Worm (Caenorhabditis elegans) whole organism, L4 larva: Measurements from ENCODE around the gene ZK829.3.

ENCODE experiments used
- D1046.2 ChIP-seq: fragments of 200-800 bp; sonication (Bioruptor generic); IDR thresholded peaks from 2 replicates; pipeline ENCODE4 v1.3.6; 2022; ENCODE audit warnings: missing genetic modification characterization, missing compliant biosample characterization
- Y48G9A.11 ChIP-seq: fragments of 200-800 bp; sonication (Bioruptor generic); IDR thresholded peaks from 2 replicates; pipeline ENCODE4 v1.3.6; 2022; ENCODE audit warnings: missing genetic modification reagents, missing genetic modification characterization, missing compliant biosample characterization
- Y75B8A.6 ChIP-seq: fragments of 200-800 bp; sonication (Bioruptor generic); IDR thresholded peaks from 2 replicates; pipeline ENCODE4 v1.3.6; 2022; ENCODE audit warnings: missing genetic modification reagents, missing genetic modification characterization, missing compliant biosample characterization
- ZK546.5 ChIP-seq, 2 experiments: sonication (generic microtip); optimal IDR thresholded peaks; 2 replicates each; lab custom pipeline; 2017; ENCODE audit warnings: missing biosample characterization in 2 of 2, missing genetic modification characterization in 2 of 2
- aha-1 ChIP-seq: fragments of 150-350 bp; peaks from one replicate; lab custom pipeline; 2014; ENCODE audit warnings: missing biosample characterization, missing genetic modification characterization
- aly-2 ChIP-seq: sonication (generic microtip); optimal IDR thresholded peaks from 2 replicates; lab custom pipeline; 2018; ENCODE audit warnings: missing biosample characterization, missing genetic modification characterization
- arid-1 ChIP-seq: fragments of 200-800 bp; sonication (Bioruptor generic); conservative IDR thresholded peaks from 2 replicates; pipeline ENCODE4 v1.3.6; 2022; ENCODE audit warnings: missing genetic modification reagents, missing genetic modification characterization, missing compliant biosample characterization
- attf-4 ChIP-seq: sonication (generic microtip); optimal IDR thresholded peaks from 3 replicates; lab custom pipeline; 2017; ENCODE audit warnings: missing biosample characterization, missing genetic modification characterization
- ceh-82 ChIP-seq: sonication (generic microtip); optimal IDR thresholded peaks from 2 replicates; lab custom pipeline; 2017; ENCODE audit warnings: missing biosample characterization, missing genetic modification characterization
- cey-2 ChIP-seq: sonication (generic microtip); optimal IDR thresholded peaks from 3 replicates; lab custom pipeline; 2017; ENCODE audit warnings: missing genetic modification characterization, mild to moderate bottlenecking, missing compliant biosample characterization, antibody characterized with exemption, borderline replicate concordance; ENCODE audit not compliant: insufficient read depth
- dmd-6 ChIP-seq: fragments of 200-800 bp; sonication (Bioruptor generic); IDR thresholded peaks from 2 replicates; pipeline ENCODE4 v1.3.6; 2022; ENCODE audit warnings: missing genetic modification reagents, missing genetic modification characterization, missing compliant biosample characterization
- dmd-8 ChIP-seq: fragments of 200-800 bp; sonication (Bioruptor generic); IDR thresholded peaks from 2 replicates; pipeline ENCODE4 v1.3.6; 2022; ENCODE audit warnings: missing genetic modification characterization, missing compliant biosample characterization
- dmd-9 ChIP-seq: fragments of 200-800 bp; sonication (Bioruptor generic); IDR thresholded peaks from 2 replicates; pipeline ENCODE4 v1.3.6; 2022; ENCODE audit warnings: missing genetic modification reagents, missing genetic modification characterization, missing compliant biosample characterization
- dve-1 ChIP-seq: sonication (generic microtip); optimal IDR thresholded peaks from 2 replicates; lab custom pipeline; 2017; ENCODE audit warnings: antibody characterized with exemption, mild to moderate bottlenecking, missing genetic modification characterization, missing compliant biosample characterization; ENCODE audit not compliant: insufficient read depth
- fos-1 ChIP-seq: fragments of 150-350 bp; optimal IDR thresholded peaks from 2 replicates; lab custom pipeline; 2014; ENCODE audit warnings: missing biosample characterization, missing genetic modification characterization
- hlh-11 ChIP-seq: fragments of 200-800 bp; sonication (Bioruptor generic); optimal IDR thresholded peaks from 2 replicates; lab custom pipeline; 2018; ENCODE audit warnings: mild to moderate bottlenecking, missing genetic modification characterization, missing compliant biosample characterization
- hlh-30 ChIP-seq: sonication (generic microtip); optimal IDR thresholded peaks from 2 replicates; lab custom pipeline; 2017; ENCODE audit warnings: antibody characterized with exemption, mild to moderate bottlenecking, missing genetic modification characterization, missing compliant biosample characterization; ENCODE audit not compliant: insufficient read depth
- hmg-1.1 ChIP-seq: fragments of 200-800 bp; sonication (Bioruptor generic); IDR thresholded peaks from 2 replicates; pipeline ENCODE4 v1.3.6; 2022; ENCODE audit warnings: missing genetic modification reagents, missing genetic modification characterization, missing compliant biosample characterization
- lin-1 ChIP-seq: fragments of 200-800 bp; sonication (Bioruptor generic); IDR thresholded peaks from 2 replicates; pipeline ENCODE4 v1.3.6; 2022; ENCODE audit warnings: missing genetic modification reagents, missing genetic modification characterization, missing compliant biosample characterization
- lin-13 ChIP-seq: fragments of 150-350 bp; optimal IDR thresholded peaks from 2 replicates; lab custom pipeline; 2014; ENCODE audit warnings: missing biosample characterization, missing genetic modification reagents, missing genetic modification characterization
- lin-29 ChIP-seq: fragments of 200-800 bp; sonication (Bioruptor generic); IDR thresholded peaks from 2 replicates; pipeline ENCODE4 v1.3.6; 2022; ENCODE audit warnings: missing genetic modification reagents, missing genetic modification characterization, missing compliant biosample characterization
- lin-38 ChIP-seq: fragments of 200-800 bp; sonication (Bioruptor generic); IDR thresholded peaks from 2 replicates; pipeline ENCODE4 v1.3.6; 2022; ENCODE audit warnings: missing genetic modification reagents, missing genetic modification characterization, missing compliant biosample characterization
- lir-3 ChIP-seq: sonication (generic microtip); optimal IDR thresholded peaks from 2 replicates; lab custom pipeline; 2016; ENCODE audit warnings: mild to moderate bottlenecking, missing genetic modification characterization, missing compliant biosample characterization
- mdl-1 ChIP-seq, 2 experiments: fragments of 150-350 bp in 1 of 2; sonication (generic microtip) in 1 of 2; optimal IDR thresholded peaks; 2 replicates each; lab custom pipeline; 2014 to 2017; ENCODE audit warnings: missing biosample characterization in 2 of 2, missing genetic modification characterization in 2 of 2
- mep-1 ChIP-seq: fragments of 150-350 bp; sonication (generic microtip); optimal IDR thresholded peaks from 3 replicates; lab custom pipeline; 2014; ENCODE audit warnings: missing biosample characterization, missing genetic modification characterization
- mxl-2 ChIP-seq: fragments of 200-800 bp; sonication (Bioruptor generic); conservative IDR thresholded peaks from 2 replicates; pipeline ENCODE4 v1.3.6; 2022; ENCODE audit warnings: missing genetic modification reagents, missing genetic modification characterization, missing compliant biosample characterization
- mxl-3 ChIP-seq: fragments of 200-800 bp; sonication (Bioruptor generic); optimal IDR thresholded peaks from 2 replicates; lab custom pipeline; 2018; ENCODE audit warnings: mild to moderate bottlenecking, missing genetic modification characterization, missing compliant biosample characterization
- nhr-10 ChIP-seq: fragments of 150-350 bp; optimal IDR thresholded peaks from 2 replicates; lab custom pipeline; 2014; ENCODE audit warnings: missing biosample characterization, missing genetic modification characterization
- nhr-111 ChIP-seq: fragments of 200-800 bp; sonication (Bioruptor generic); optimal IDR thresholded peaks from 2 replicates; lab custom pipeline; 2018; ENCODE audit warnings: mild to moderate bottlenecking, missing genetic modification characterization, missing compliant biosample characterization
- nhr-25 ChIP-seq: sonication (generic microtip); optimal IDR thresholded peaks from 2 replicates; lab custom pipeline; 2017; ENCODE audit warnings: missing genetic modification characterization, mild to moderate bottlenecking, missing compliant biosample characterization, antibody characterized with exemption, moderate library complexity, borderline replicate concordance; ENCODE audit not compliant: insufficient read depth
- nhr-28 ChIP-seq: fragments of 150-350 bp; optimal IDR thresholded peaks from 2 replicates; lab custom pipeline; 2014; ENCODE audit warnings: missing biosample characterization, missing genetic modification characterization
- nhr-42 ChIP-seq: fragments of 200-800 bp; sonication (Bioruptor generic); IDR thresholded peaks from 2 replicates; pipeline ENCODE4 v1.3.6; 2022; ENCODE audit warnings: missing genetic modification characterization, missing compliant biosample characterization
- nhr-48 ChIP-seq: sonication (generic microtip); optimal IDR thresholded peaks from 2 replicates; lab custom pipeline; 2016; ENCODE audit warnings: mild to moderate bottlenecking, missing genetic modification characterization, missing compliant biosample characterization
- nhr-6 ChIP-seq: fragments of 150-350 bp; optimal IDR thresholded peaks from 2 replicates; lab custom pipeline; 2014; ENCODE audit warnings: missing biosample characterization, missing genetic modification characterization
- nhr-76 ChIP-seq: fragments of 150-350 bp; optimal IDR thresholded peaks from 2 replicates; lab custom pipeline; 2014; ENCODE audit warnings: missing biosample characterization, missing genetic modification characterization
- php-3 ChIP-seq: fragments of 200-800 bp; sonication (Bioruptor generic); IDR thresholded peaks from 2 replicates; pipeline ENCODE4 v1.3.6; 2022; ENCODE audit warnings: missing genetic modification reagents, missing genetic modification characterization, missing compliant biosample characterization
- rbr-2 ChIP-seq: sonication (generic microtip); optimal IDR thresholded peaks from 2 replicates; lab custom pipeline; 2016; ENCODE audit warnings: missing genotype, missing genetic modification characterization, missing compliant biosample characterization
- saeg-2 ChIP-seq: fragments of 200-800 bp; sonication (Bioruptor generic); IDR thresholded peaks from 2 replicates; pipeline ENCODE4 v1.3.6; 2022; ENCODE audit warnings: missing genetic modification reagents, missing genetic modification characterization, missing compliant biosample characterization
- sdz-12 ChIP-seq: fragments of 200-800 bp; sonication (Bioruptor generic); optimal IDR thresholded peaks from 2 replicates; lab custom pipeline; 2018; ENCODE audit warnings: mild to moderate bottlenecking, missing genetic modification characterization, missing compliant biosample characterization
- set-16 ChIP-seq: fragments of 200-800 bp; sonication (Bioruptor generic); IDR thresholded peaks from 2 replicates; pipeline ENCODE4 v1.3.6; 2022; ENCODE audit warnings: missing genetic modification reagents, missing genetic modification characterization, missing compliant biosample characterization
- snpc-4 ChIP-seq: fragments of 150-350 bp; optimal IDR thresholded peaks from 2 replicates; lab custom pipeline; 2014; ENCODE audit warnings: missing biosample characterization, missing genetic modification characterization
- spr-3 ChIP-seq: fragments of 200-800 bp; sonication (Bioruptor generic); optimal IDR thresholded peaks from 2 replicates; lab custom pipeline; 2018; ENCODE audit warnings: mild to moderate bottlenecking, missing genetic modification characterization, missing compliant biosample characterization
- tra-1 ChIP-seq: fragments of 200-800 bp; sonication (Bioruptor generic); IDR thresholded peaks from 2 replicates; pipeline ENCODE4 v1.3.6; 2022; ENCODE audit warnings: missing genetic modification reagents, missing genetic modification characterization, missing compliant biosample characterization
- vab-7 ChIP-seq: fragments of 200-800 bp; sonication (Bioruptor generic); IDR thresholded peaks from 2 replicates; pipeline ENCODE4 v1.3.6; 2022; ENCODE audit warnings: missing genetic modification reagents, missing genetic modification characterization, missing compliant biosample characterization
- zfp-2 ChIP-seq: sonication (generic microtip); optimal IDR thresholded peaks from 2 replicates; lab custom pipeline; 2016; ENCODE audit warnings: mild to moderate bottlenecking, missing genetic modification characterization, missing compliant biosample characterization

Gene ZK829.3

ce11 chrIV:11902832-11903231 is 42.7 kb downstream of the ZK829.3 start:
- TF ChIP-seq mep-1 (peak; percentile 34), sdz-12 (GFP tag; lab: Kevin White, UChicago) (no peak), spr-3 (no peak), nhr-28 (peak; percentile 8), nhr-48 (tag; lab: Kevin White, UChicago) (peak; percentile 10), lin-13 (GFP tag; lab: Kevin White, UChicago) (no peak), hlh-11 (tag; lab: Kevin White, UChicago) (peak; percentile 24), mdl-1 (tag; optimal IDR thresholded peaks at IDR 0.05; lab: Kevin White, UChicago) (no peak), dve-1 (tag; lab: Kevin White, UChicago) (peak; percentile 27), cey-2 (tag; lab: Kevin White, UChicago) (no peak), saeg-2 (GFP tag; lab: Robert Waterston, UW) (no peak), hlh-30 (tag; lab: Kevin White, UChicago) (peak; percentile 33), nhr-42 (no peak), aha-1 (peak; percentile 55), attf-4 (no peak)

DNA sequence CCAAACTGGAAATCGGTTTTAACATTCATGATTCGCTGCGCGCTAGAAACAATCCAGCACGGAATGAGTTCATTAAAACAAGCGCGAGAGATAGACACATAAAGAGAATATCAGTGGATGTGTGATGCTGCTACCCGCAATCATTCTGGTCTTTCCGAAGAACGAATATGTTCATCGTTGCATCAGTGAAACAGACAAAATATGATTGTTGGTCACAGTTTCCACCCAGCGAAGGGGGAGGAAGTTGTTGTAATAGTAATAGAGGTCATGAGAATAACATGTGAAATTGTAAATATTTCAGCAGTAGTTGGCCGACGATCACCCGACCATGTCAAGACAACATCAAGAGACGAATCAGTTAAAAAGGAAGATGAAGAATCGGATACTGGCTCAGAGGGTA is 44.3 kb downstream of the ZK829.3 start:
- TF ChIP-seq D1046.2 (GFP tag; lab: Robert Waterston, UW) (no peak), hlh-30 (tag; lab: Kevin White, UChicago) (peak; percentile 62), hlh-11 (tag; lab: Kevin White, UChicago) (peak; percentile 55), saeg-2 (GFP tag; lab: Robert Waterston, UW) (no peak), lin-38 (no peak), lin-29 (GFP tag; lab: Robert Waterston, UW) (no peak), lir-3 (tag; lab: Kevin White, UChicago) (no peak), ceh-82 (tag; lab: Kevin White, UChicago) (no peak), zfp-2 (tag; lab: Kevin White, UChicago) (no peak), lin-1 (GFP tag; lab: Robert Waterston, UW) (no peak), dmd-6 (GFP tag; lab: Robert Waterston, UW) (peak; percentile 49; the same call in 1 of the 2 replicates), dmd-8 (GFP tag; lab: Robert Waterston, UW) (no peak), aly-2 (tag; lab: Kevin White, UChicago) (no peak), lin-13 (GFP tag; lab: Kevin White, UChicago) (no peak), hmg-1.1 (GFP tag; lab: Robert Waterston, UW) (no peak), nhr-25 (tag; lab: Kevin White, UChicago) (peak; percentile 66), nhr-111 (GFP tag; lab: Kevin White, UChicago) (no peak), nhr-48 (tag; lab: Kevin White, UChicago) (peak; percentile 48), snpc-4 (tag; lab: Kevin White, UChicago) (no peak), fos-1 (tag; lab: Kevin White, UChicago) (no peak), mxl-3 (peak; percentile 11), dmd-9 (no peak), php-3 (GFP tag; lab: Robert Waterston, UW) (no peak), mep-1 (peak; percentile 9), set-16 (no peak), arid-1 (no peak), rbr-2 (no peak), vab-7 (GFP tag; lab: Robert Waterston, UW) (no peak), nhr-6 (tag; lab: Kevin White, UChicago) (no peak), mxl-2 (peak; percentile 52; the same call in 1 of the 2 replicates), mdl-1 (tag; optimal IDR thresholded peaks at IDR 0.05; lab: Kevin White, UChicago) (peak in 1 of 2 experiments; percentile 70), nhr-28 (peak; percentile 48), cey-2 (tag; lab: Kevin White, UChicago) (peak; percentile 54), tra-1 (no peak), nhr-76 (no peak), nhr-10 (tag; lab: Kevin White, UChicago) (peak; percentile 34), ZK546.5 (tag; optimal IDR thresholded peaks at IDR 0.05; lab: Kevin White, UChicago) (no peak), Y75B8A.6 (no peak), dve-1 (tag; lab: Kevin White, UChicago) (no peak), Y48G9A.11 (GFP tag; lab: Robert Waterston, UW) (no peak)
